Fruit fly (Drosophila melanogaster) whole organism, embryonic: ENCODE results near the gene CG10845.
A peak's percentile ranks its signal among the peaks of the same experiment; 100 is the strongest.

Source experiments
- Bdp1 ChIP-seq: fragments of 200-800 bp; sonication (Bioruptor generic); optimal IDR thresholded peaks from 3 replicates; lab custom pipeline; 2016; ENCODE audit warnings: missing biosample characterization, missing genetic modification characterization
- Bgb ChIP-seq: fragments of 200-800 bp; sonication (Bioruptor generic); IDR thresholded peaks from 2 replicates; pipeline ENCODE4 v1.3.6; 2022; ENCODE audit warnings: missing biosample characterization, missing genetic modification characterization; ENCODE audit not compliant: partially characterized antibody
- Bteb2 ChIP-seq: fragments of 200-800 bp; sonication (Bioruptor generic); optimal IDR thresholded peaks from 2 replicates; lab custom pipeline; 2016; ENCODE audit warnings: missing biosample characterization, missing genetic modification characterization
- CG10321 ChIP-seq: fragments of 200-800 bp; sonication (Bioruptor generic); IDR thresholded peaks from 2 replicates; pipeline ENCODE4 v1.3.6; 2022; ENCODE audit warnings: missing biosample characterization, missing genetic modification characterization
- CG10431 ChIP-seq: fragments of 200-800 bp; sonication (Bioruptor generic); optimal IDR thresholded peaks from 3 replicates; lab custom pipeline; 2018; ENCODE audit warnings: missing biosample characterization, mild to moderate bottlenecking, missing genetic modification characterization
- CG10462 ChIP-seq: fragments of 200-800 bp; sonication (Bioruptor generic); optimal IDR thresholded peaks from 2 replicates; lab custom pipeline; 2016; ENCODE audit warnings: missing biosample characterization, missing genetic modification characterization
- CG10543 ChIP-seq: fragments of 200-800 bp; sonication (Bioruptor generic); optimal IDR thresholded peaks from 3 replicates; lab custom pipeline; 2017; ENCODE audit warnings: missing biosample characterization, mild to moderate bottlenecking, missing genetic modification characterization, moderate library complexity
- CG11504 ChIP-seq: fragments of 200-800 bp; sonication (Bioruptor generic); optimal IDR thresholded peaks from 3 replicates; lab custom pipeline; 2019; ENCODE audit warnings: missing biosample characterization, mild to moderate bottlenecking, missing genetic modification characterization, moderate library complexity
- CG1233 ChIP-seq: fragments of 200-800 bp; sonication (Bioruptor generic); optimal IDR thresholded peaks from 4 replicates; lab custom pipeline; 2018; ENCODE audit warnings: missing biosample characterization, mild to moderate bottlenecking, missing genetic modification characterization
- CG13287 ChIP-seq: fragments of 200-800 bp; sonication (Bioruptor generic); IDR thresholded peaks from 2 replicates; pipeline ENCODE4 v1.3.6; 2022; ENCODE audit warnings: missing biosample characterization, missing genetic modification characterization; ENCODE audit not compliant: partially characterized antibody
- CG14965 ChIP-seq: fragments of 200-800 bp; sonication (Bioruptor generic); optimal IDR thresholded peaks from 2 replicates; lab custom pipeline; 2016; ENCODE audit warnings: missing biosample characterization, missing genetic modification characterization, borderline replicate concordance
- CG15011 ChIP-seq: fragments of 200-800 bp; sonication (Bioruptor generic); optimal IDR thresholded peaks from 3 replicates; lab custom pipeline; 2018; ENCODE audit warnings: missing biosample characterization, mild to moderate bottlenecking, missing genetic modification characterization
- CG15269 ChIP-seq: fragments of 200-800 bp; sonication (Bioruptor generic); optimal IDR thresholded peaks from 2 replicates; lab custom pipeline; 2018; ENCODE audit warnings: missing biosample characterization, mild to moderate bottlenecking, missing genetic modification characterization, moderate library complexity
- CG16813 ChIP-seq: fragments of 200-800 bp; sonication (Bioruptor generic); IDR thresholded peaks from 3 replicates; pipeline ENCODE4 v1.3.6; 2022; ENCODE audit warnings: missing biosample characterization, missing genetic modification characterization; ENCODE audit not compliant: partially characterized antibody
- CG17359 ChIP-seq: fragments of 200-800 bp; sonication (Bioruptor generic); optimal IDR thresholded peaks from 3 replicates; lab custom pipeline; 2018; ENCODE audit warnings: missing biosample characterization, mild to moderate bottlenecking, missing genetic modification characterization, moderate library complexity
- CG17385 ChIP-seq: fragments of 200-800 bp; sonication (Bioruptor generic); optimal IDR thresholded peaks from 3 replicates; lab custom pipeline; 2018; ENCODE audit warnings: missing biosample characterization, mild to moderate bottlenecking, missing genetic modification characterization
- CG1792 ChIP-seq: fragments of 200-800 bp; sonication (Bioruptor generic); optimal IDR thresholded peaks from 2 replicates; lab custom pipeline; 2016; ENCODE audit warnings: missing biosample characterization, missing genetic modification characterization
- CG18262 ChIP-seq: fragments of 200-800 bp; optimal IDR thresholded peaks from 3 replicates; lab custom pipeline; 2019; ENCODE audit warnings: missing biosample characterization, mild to moderate bottlenecking, missing genetic modification characterization, moderate library complexity
- CG4282 ChIP-seq: fragments of 200-800 bp; sonication (Bioruptor generic); optimal IDR thresholded peaks from 2 replicates; lab custom pipeline; 2016; ENCODE audit warnings: missing biosample characterization, missing genetic modification characterization
- CG4360 ChIP-seq: fragments of 200-800 bp; sonication (Bioruptor generic); IDR thresholded peaks from 2 replicates; pipeline ENCODE4 v1.3.6; 2022; ENCODE audit warnings: missing biosample characterization, missing genetic modification characterization
- CG6791 ChIP-seq: fragments of 200-800 bp; sonication (Bioruptor generic); IDR thresholded peaks from 3 replicates; pipeline ENCODE4 v1.3.6; 2022; ENCODE audit warnings: missing biosample characterization, missing genetic modification characterization; ENCODE audit not compliant: partially characterized antibody
- CG7271 ChIP-seq: fragments of 200-800 bp; sonication (Bioruptor generic); optimal IDR thresholded peaks from 2 replicates; lab custom pipeline; 2018; ENCODE audit warnings: missing biosample characterization, mild to moderate bottlenecking, missing genetic modification characterization, moderate library complexity
- CG7745 ChIP-seq: fragments of 200-800 bp; sonication (Bioruptor generic); optimal IDR thresholded peaks from 2 replicates; lab custom pipeline; 2018; ENCODE audit warnings: missing biosample characterization, mild to moderate bottlenecking, missing genetic modification characterization, moderate library complexity
- CG8388 ChIP-seq: fragments of 200-800 bp; sonication (Bioruptor generic); optimal IDR thresholded peaks from 2 replicates; lab custom pipeline; 2019; ENCODE audit warnings: missing biosample characterization, mild to moderate bottlenecking, missing genetic modification characterization, moderate library complexity
- CkIIα-i1 ChIP-seq: fragments of 200-800 bp; sonication (Bioruptor generic); IDR thresholded peaks from 2 replicates; pipeline ENCODE4 v1.3.6; 2022; ENCODE audit warnings: missing biosample characterization, missing genetic modification characterization
- Dbx ChIP-seq: fragments of 200-800 bp; sonication (Bioruptor generic); IDR thresholded peaks from 3 replicates; pipeline ENCODE4 v1.3.6; 2022; ENCODE audit warnings: missing biosample characterization, missing genetic modification characterization
- ERR ChIP-seq: fragments of 200-800 bp; sonication (Bioruptor generic); optimal IDR thresholded peaks from 2 replicates; lab custom pipeline; 2016; ENCODE audit warnings: missing biosample characterization, missing genetic modification characterization
- Ets97D ChIP-seq: fragments of 200-800 bp; sonication (Bioruptor generic); optimal IDR thresholded peaks from 3 replicates; lab custom pipeline; 2016; ENCODE audit warnings: missing biosample characterization, missing genetic modification characterization
- GATAe ChIP-seq: fragments of 200-800 bp; sonication (Bioruptor generic); conservative IDR thresholded peaks from 2 replicates; pipeline ENCODE4 v1.3.6; 2022; ENCODE audit warnings: missing biosample characterization, missing genetic modification characterization
- Hr78 ChIP-seq, 2 experiments: fragments of 200-800 bp in 1 of 2; fragments of >200 bp in 1 of 2; sonication (Bioruptor generic) in 1 of 2; optimal IDR thresholded peaks; 2 replicates each; lab custom pipeline; 2017 to 2019; ENCODE audit warnings: missing biosample characterization in 2 of 2, missing genetic modification characterization in 2 of 2, mild to moderate bottlenecking in 1 of 2, moderate library complexity in 1 of 2
- Med ChIP-seq: fragments of 200-800 bp; sonication (Bioruptor generic); peaks from one replicate; lab custom pipeline; 2016; ENCODE audit warnings: missing biosample characterization, missing genetic modification characterization, mild to moderate bottlenecking, inconsistent platforms, moderate library complexity
- Oaz ChIP-seq: fragments of 200-800 bp; sonication (Bioruptor generic); IDR thresholded peaks from 2 replicates; pipeline ENCODE4 v1.3.6; 2022; ENCODE audit warnings: missing biosample characterization, missing genetic modification characterization
- Opbp ChIP-seq: fragments of 200-800 bp; sonication (Bioruptor generic); IDR thresholded peaks from 3 replicates; pipeline ENCODE4 v1.3.6; 2022; ENCODE audit warnings: missing biosample characterization, missing genetic modification characterization; ENCODE audit not compliant: partially characterized antibody
- PHDP ChIP-seq: fragments of 200-800 bp; sonication (Bioruptor generic); optimal IDR thresholded peaks from 3 replicates; lab custom pipeline; 2018; ENCODE audit warnings: missing biosample characterization, mild to moderate bottlenecking, missing genetic modification characterization, moderate library complexity
- Xbp1 ChIP-seq: fragments of 200-800 bp; sonication (Bioruptor generic); optimal IDR thresholded peaks from 3 replicates; lab custom pipeline; 2016; ENCODE audit warnings: missing biosample characterization, mild to moderate bottlenecking, missing genetic modification characterization
- bcd ChIP-seq: fragments of 200-800 bp; sonication (Bioruptor generic); optimal IDR thresholded peaks from 2 replicates; lab custom pipeline; 2017; ENCODE audit warnings: missing biosample characterization, mild to moderate bottlenecking, missing genetic modification characterization
- cg ChIP-seq: fragments of 200-800 bp; sonication (Bioruptor generic); optimal IDR thresholded peaks from 3 replicates; lab custom pipeline; 2019; ENCODE audit warnings: missing biosample characterization, mild to moderate bottlenecking, missing genetic modification characterization, moderate library complexity
- exex ChIP-seq: fragments of 200-800 bp; sonication (Bioruptor generic); optimal IDR thresholded peaks from 4 replicates; lab custom pipeline; 2018; ENCODE audit warnings: missing biosample characterization, mild to moderate bottlenecking, missing genetic modification characterization, moderate library complexity
- gce ChIP-seq: fragments of 200-800 bp; sonication (Bioruptor generic); IDR thresholded peaks from 3 replicates; pipeline ENCODE4 v1.3.6; 2022; ENCODE audit warnings: missing biosample characterization, missing genetic modification characterization
- gcm ChIP-seq: fragments of 200-800 bp; sonication (Bioruptor generic); optimal IDR thresholded peaks from 2 replicates; lab custom pipeline; 2019; ENCODE audit warnings: missing biosample characterization, mild to moderate bottlenecking, missing genetic modification characterization, moderate library complexity
- klu ChIP-seq: fragments of 200-800 bp; sonication (Bioruptor generic); IDR thresholded peaks from 2 replicates; pipeline ENCODE4 v1.3.6; 2022; ENCODE audit warnings: missing biosample characterization, missing genetic modification characterization
- lmd ChIP-seq: fragments of 200-800 bp; sonication (Bioruptor generic); IDR thresholded peaks from 2 replicates; pipeline ENCODE4 v1.3.6; 2022; ENCODE audit warnings: missing biosample characterization, missing genetic modification characterization
- otp ChIP-seq: fragments of 200-800 bp; sonication (Bioruptor generic); IDR thresholded peaks from 3 replicates; pipeline ENCODE4, ENCODE4 v1.3.6; 2022; ENCODE audit warnings: missing biosample characterization, missing genetic modification characterization
- sima ChIP-seq: fragments of 200-800 bp; sonication (Bioruptor generic); optimal IDR thresholded peaks from 2 replicates; lab custom pipeline; 2016; ENCODE audit warnings: missing biosample characterization, missing genetic modification characterization
- slp2 ChIP-seq: fragments of 200-800 bp; sonication (Bioruptor generic); optimal IDR thresholded peaks from 2 replicates; lab custom pipeline; 2016; ENCODE audit warnings: missing biosample characterization, missing genetic modification characterization
- ssp ChIP-seq: fragments of 200-800 bp; sonication (Bioruptor generic); IDR thresholded peaks from 2 replicates; pipeline ENCODE4 v1.3.6; 2022; ENCODE audit warnings: missing biosample characterization, missing genetic modification characterization
- wor ChIP-seq: fragments of 200-800 bp; sonication (Bioruptor generic); IDR thresholded peaks from 2 replicates; pipeline ENCODE4 v1.3.6; 2022; ENCODE audit warnings: missing biosample characterization, missing genetic modification characterization
- yki ChIP-seq: fragments of >200 bp; optimal IDR thresholded peaks from 3 replicates; lab custom pipeline; 2018
- zf30C ChIP-seq: fragments of 200-800 bp; sonication (Bioruptor generic); optimal IDR thresholded peaks from 3 replicates; lab custom pipeline; 2018; ENCODE audit warnings: missing biosample characterization, mild to moderate bottlenecking, missing genetic modification characterization

CG10845 gene

DNA sequence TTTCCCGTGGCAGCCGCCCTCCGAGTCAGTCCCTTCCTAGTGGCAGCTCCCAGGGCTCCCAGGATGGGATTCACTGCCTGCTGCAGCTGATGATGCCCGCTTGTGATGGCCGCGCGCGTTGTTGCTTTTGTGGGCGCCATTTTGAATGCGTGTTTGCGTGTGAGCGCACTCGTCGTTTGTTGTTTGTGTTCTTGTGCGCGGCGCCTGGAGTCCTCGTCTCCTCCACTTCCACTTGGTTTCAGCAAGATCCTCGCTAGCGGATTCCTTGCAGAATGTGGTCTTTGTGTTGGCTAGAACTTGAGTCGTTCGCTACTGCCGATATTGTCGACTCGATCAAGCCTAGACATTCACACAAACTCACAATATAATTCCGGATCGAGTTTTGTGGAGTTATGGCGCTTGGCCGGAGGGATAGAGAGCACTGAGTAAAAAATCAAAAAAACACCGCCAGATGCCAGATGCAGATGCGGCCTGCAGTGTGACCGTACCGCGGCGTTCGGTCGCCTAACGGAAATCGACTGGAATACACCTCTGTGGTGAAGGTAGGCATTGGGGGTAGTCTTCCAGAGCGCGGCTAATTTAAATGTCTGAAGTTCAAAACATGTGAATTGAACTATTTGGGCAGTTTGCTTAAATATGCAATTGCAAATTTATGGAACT, 30.4 kb upstream of the CG10845 start, which contains the start of gene CycB3 (continued):
- no peak for TF ChIP-seq slp2 (GFP tag; lab: Kevin White, UChicago)
- TF ChIP-seq Ets97D (GFP tag; lab: Kevin White, UChicago): peak; percentile 93
- TF ChIP-seq Oaz (GFP tag; lab: Robert Waterston, UW): no peak
- no peak for TF ChIP-seq lmd (GFP tag; lab: Robert Waterston, UW)
- peak; percentile 11 for TF ChIP-seq CG1233 (GFP tag; lab: Kevin White, UChicago)
- peak; percentile 34 for TF ChIP-seq CG17385
- no peak for TF ChIP-seq CG15011 (GFP tag; lab: Kevin White, UChicago)
- no peak for TF ChIP-seq CG4282
- TF ChIP-seq cg (GFP tag; lab: Kevin White, UChicago): peak; percentile 1
- peak; percentile 14 for TF ChIP-seq zf30C (GFP tag; lab: Kevin White, UChicago)
- TF ChIP-seq PHDP (tag; lab: Kevin White, UChicago): no peak
- 0 out of 3 replicates have a peak, but pooled peaks have one; percentile 51 for TF ChIP-seq CG6791 (GFP tag; lab: Robert Waterston, UW)
- peak; percentile 88 for TF ChIP-seq Med
- TF ChIP-seq CG15269: no peak
- no peak for TF ChIP-seq CkIIα-i1 (GFP tag; lab: Robert Waterston, UW)
- TF ChIP-seq CG1792 (GFP tag; lab: Kevin White, UChicago): no peak
- no peak for TF ChIP-seq GATAe (GFP tag; lab: Robert Waterston, UW)
- no peak for TF ChIP-seq Hr78 (GFP tag; optimal IDR thresholded peaks at IDR 0.05; lab: Kevin White, UChicago)
- TF ChIP-seq CG4360: 0 out of 2 replicates have a peak, but pooled peaks have one; percentile 22
- TF ChIP-seq ssp (GFP tag; lab: Robert Waterston, UW): peak; percentile 74
- TF ChIP-seq CG17359 (tag; lab: Kevin White, UChicago): no peak
- no peak for TF ChIP-seq exex (tag; lab: Kevin White, UChicago)
- TF ChIP-seq CG16813 (GFP tag; lab: Robert Waterston, UW): no peak
- peak; percentile 56; the same call in 2 of the 3 replicates for TF ChIP-seq Opbp (GFP tag; lab: Robert Waterston, UW)
- no peak for TF ChIP-seq CG10321 (GFP tag; lab: Robert Waterston, UW)
- TF ChIP-seq klu: no peak
- TF ChIP-seq CG13287 (GFP tag; lab: Robert Waterston, UW): peak; percentile 49
- no peak for TF ChIP-seq wor (GFP tag; lab: Robert Waterston, UW)
- no peak for TF ChIP-seq Xbp1 (GFP tag; lab: Kevin White, UChicago)
- TF ChIP-seq Dbx (GFP tag; lab: Robert Waterston, UW): 0 out of 3 replicates have a peak, but pooled peaks have one; percentile 13
- TF ChIP-seq CG14965: no peak
- TF ChIP-seq ERR (GFP tag; lab: Kevin White, UChicago): no peak
- TF ChIP-seq otp (GFP tag; lab: Robert Waterston, UW): no peak
- TF ChIP-seq CG11504 (tag; lab: Kevin White, UChicago): no peak
- TF ChIP-seq gcm (GFP tag; lab: Kevin White, UChicago): no peak
- no peak for TF ChIP-seq CG8388 (GFP tag; lab: Kevin White, UChicago)
- TF ChIP-seq gce (GFP tag; lab: Robert Waterston, UW): peak; percentile 39; the same call in 1 of the 3 replicates
- peak; percentile 34 for TF ChIP-seq bcd (GFP tag; lab: Kevin White, UChicago)
- TF ChIP-seq CG18262: peak; percentile 17
- TF ChIP-seq sima (GFP tag; lab: Kevin White, UChicago): no peak
- peak; percentile 31 for TF ChIP-seq Bdp1 (GFP tag; lab: Kevin White, UChicago)
- peak; percentile 54 for TF ChIP-seq CG10431 (GFP tag; lab: Kevin White, UChicago)
- no peak for TF ChIP-seq yki (lab: Kevin White, UChicago)
- no peak for TF ChIP-seq Bteb2
- no peak for TF ChIP-seq CG10462 (GFP tag; lab: Kevin White, UChicago)
- TF ChIP-seq CG7745 (tag; lab: Kevin White, UChicago): no peak
- TF ChIP-seq CG7271: no peak
- peak; percentile 56; the same call in 1 of the 2 replicates for TF ChIP-seq Bgb
- TF ChIP-seq CG10543 (GFP tag; lab: Kevin White, UChicago): no peak
